Fruit fly (Drosophila melanogaster) whole organism, wandering third instar larva: ENCODE results near the gene eIF2Bbeta.

Source experiments
- Abd-B ChIP-seq: fragments of >200 bp; optimal IDR thresholded peaks from 2 replicates; lab custom pipeline; 2017; ENCODE audit warnings: missing biosample characterization, missing genetic modification characterization
- GATAd ChIP-seq: sonication (Bioruptor generic); optimal IDR thresholded peaks from 2 replicates; lab custom pipeline; 2016; ENCODE audit warnings: missing biosample characterization, missing genetic modification characterization
- N ChIP-seq: fragments of >200 bp; optimal IDR thresholded peaks from 2 replicates; lab custom pipeline; 2018; ENCODE audit warnings: missing biosample characterization, missing external identifiers, missing genetic modification characterization
- dl ChIP-seq, 2 experiments: fragments of 175-275, 200-275 bp in 1 of 2; fragments of 200-275 bp in 1 of 2; sonication (Bioruptor generic); optimal IDR thresholded peaks; lab custom pipeline; 2018; ENCODE audit warnings: mild to moderate bottlenecking in 2 of 2, missing biosample characterization in 2 of 2, missing genetic modification characterization in 2 of 2, moderate library complexity in 2 of 2; ENCODE audit not compliant: partially characterized antibody in 2 of 2, insufficient read depth in 1 of 2
- dsf ChIP-seq: sonication (Bioruptor generic); optimal IDR thresholded peaks from 2 replicates; lab custom pipeline; 2016; ENCODE audit warnings: missing biosample characterization, missing genetic modification characterization, borderline replicate concordance
- fru ChIP-seq: fragments of 200-800 bp; sonication (Bioruptor generic); optimal IDR thresholded peaks from 3 replicates; lab custom pipeline; 2016; ENCODE audit warnings: missing biosample characterization, mild to moderate bottlenecking, missing genetic modification characterization
- psq ChIP-seq: fragments of 200-800 bp; sonication (Bioruptor generic); optimal IDR thresholded peaks from 3 replicates; lab custom pipeline; 2017; ENCODE audit warnings: missing biosample characterization, mild to moderate bottlenecking, missing genetic modification characterization, moderate library complexity
- sv ChIP-seq: fragments of 200-800 bp; sonication (Bioruptor generic); optimal IDR thresholded peaks from 3 replicates; lab custom pipeline; 2016; ENCODE audit warnings: missing biosample characterization, missing genetic modification characterization
- tai ChIP-seq: sonication (Bioruptor generic); optimal IDR thresholded peaks from 2 replicates; lab custom pipeline; 2016; ENCODE audit warnings: missing biosample characterization, missing genetic modification characterization
- woc ChIP-seq: sonication (Bioruptor generic); optimal IDR thresholded peaks from 2 replicates; lab custom pipeline; 2016; ENCODE audit warnings: missing biosample characterization, mild to moderate bottlenecking, missing genetic modification characterization

DNA sequence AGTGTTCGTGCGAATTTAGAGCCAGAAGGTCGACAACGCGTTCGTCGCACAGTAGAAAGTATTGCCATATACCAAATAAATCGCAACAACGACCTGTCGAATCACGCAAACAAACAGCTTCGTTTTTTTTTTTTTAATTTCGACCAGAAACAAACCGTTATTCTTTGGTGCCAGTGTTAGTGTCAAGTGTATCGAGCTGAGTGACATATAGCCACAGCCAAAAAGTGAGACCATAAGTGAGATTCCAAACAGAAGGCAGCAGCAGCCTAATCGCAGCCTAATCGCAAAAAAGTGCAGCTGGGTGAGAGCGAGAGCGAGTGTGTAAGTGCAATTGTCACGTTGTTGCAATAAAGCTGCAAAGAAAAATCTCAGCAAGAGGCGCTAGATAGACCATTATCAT is 18.8 kb upstream of the eIF2Bbeta start, which contains the start of gene per:
- TF ChIP-seq GATAd (GFP tag; lab: Kevin White, UChicago), result no peak
- no peak for TF ChIP-seq tai (GFP tag; lab: Kevin White, UChicago)
- no peak for TF ChIP-seq psq (GFP tag; lab: Kevin White, UChicago)
- no peak for TF ChIP-seq dsf (GFP tag; lab: Kevin White, UChicago)
- no peak for TF ChIP-seq N
- TF ChIP-seq dl (GFP tag; optimal IDR thresholded peaks at IDR 0.05; lab: Kevin White, UChicago; ENCODE audit: insufficient read depth in 1 of 2, partially characterized antibody in 2 of 2), result no peak
- no peak for TF ChIP-seq woc
- no peak for TF ChIP-seq fru (GFP tag; lab: Kevin White, UChicago)
- no peak for TF ChIP-seq sv (GFP tag; lab: Kevin White, UChicago)
- TF ChIP-seq Abd-B (GFP tag; lab: Kevin White, UChicago), result no peak
